Fruit fly (Drosophila melanogaster) whole organism, embryonic: ENCODE results near the gene Efr.

Experiments
- B-H1 ChIP-seq: fragments of 200-800 bp; sonication (Bioruptor generic); IDR thresholded peaks from 3 replicates; pipeline ENCODE4 v1.3.6; 2022; ENCODE audit warnings: missing biosample characterization, missing genetic modification characterization
- Bdp1 ChIP-seq: fragments of 200-800 bp; sonication (Bioruptor generic); optimal IDR thresholded peaks from 3 replicates; lab custom pipeline; 2016; ENCODE audit warnings: missing biosample characterization, missing genetic modification characterization
- Blimp-1 ChIP-seq: fragments of 200-800 bp; sonication (Bioruptor generic); optimal IDR thresholded peaks from 3 replicates; lab custom pipeline; 2018; ENCODE audit warnings: missing biosample characterization, missing genetic modification characterization, mild to moderate bottlenecking, moderate library complexity, missing genetic modification reagents
- CG11247 ChIP-seq: fragments of 200-800 bp; sonication (Bioruptor generic); IDR thresholded peaks from 2 replicates; pipeline ENCODE4 v1.3.6; 2022; ENCODE audit warnings: missing biosample characterization, missing genetic modification characterization
- CG12155 ChIP-seq: fragments of 200-800 bp; sonication (Bioruptor generic); optimal IDR thresholded peaks from 3 replicates; lab custom pipeline; 2016; ENCODE audit warnings: missing biosample characterization, missing genetic modification characterization
- CG12219 ChIP-seq: fragments of 200-800 bp; sonication (Bioruptor generic); optimal IDR thresholded peaks from 3 replicates; lab custom pipeline; 2018; ENCODE audit warnings: missing biosample characterization, mild to moderate bottlenecking, missing genetic modification characterization
- CG1529 ChIP-seq: fragments of 200-800 bp; sonication (Bioruptor generic); optimal IDR thresholded peaks from 3 replicates; lab custom pipeline; 2018; ENCODE audit warnings: missing biosample characterization, missing genetic modification characterization
- CG17359 ChIP-seq: fragments of 200-800 bp; sonication (Bioruptor generic); optimal IDR thresholded peaks from 3 replicates; lab custom pipeline; 2018; ENCODE audit warnings: missing biosample characterization, mild to moderate bottlenecking, missing genetic modification characterization, moderate library complexity
- CG17361 ChIP-seq: fragments of 200-800 bp; sonication (Bioruptor generic); IDR thresholded peaks from 3 replicates; pipeline ENCODE4 v1.3.6; 2022; ENCODE audit warnings: missing biosample characterization, missing genetic modification characterization
- CG17568 ChIP-seq: fragments of 200-800 bp; sonication (Bioruptor generic); optimal IDR thresholded peaks from 2 replicates; lab custom pipeline; 2018; ENCODE audit warnings: missing biosample characterization, mild to moderate bottlenecking, missing genetic modification characterization, moderate library complexity
- CG17802 ChIP-seq: fragments of 200-800 bp; sonication (Bioruptor generic); optimal IDR thresholded peaks from 2 replicates; lab custom pipeline; 2018; ENCODE audit warnings: missing biosample characterization, mild to moderate bottlenecking, missing genetic modification characterization, moderate library complexity
- CG2875 ChIP-seq: fragments of 200-800 bp; sonication (Bioruptor generic); optimal IDR thresholded peaks from 2 replicates; lab custom pipeline; 2017; ENCODE audit warnings: missing biosample characterization, mild to moderate bottlenecking, missing genetic modification characterization, missing genetic modification reagents
- CG4617 ChIP-seq: fragments of 200-800 bp; sonication (Bioruptor generic); optimal IDR thresholded peaks from 3 replicates; lab custom pipeline; 2016; ENCODE audit warnings: missing biosample characterization, missing genetic modification characterization, borderline replicate concordance
- CG4707 ChIP-seq: fragments of 200-800 bp; sonication (Bioruptor generic); optimal IDR thresholded peaks from 2 replicates; lab custom pipeline; 2018; ENCODE audit warnings: missing biosample characterization, mild to moderate bottlenecking, missing genetic modification characterization, moderate library complexity
- CG4854 ChIP-seq: fragments of 200-800 bp; sonication (Bioruptor generic); optimal IDR thresholded peaks from 2 replicates; lab custom pipeline; 2016; ENCODE audit warnings: missing biosample characterization, missing genetic modification characterization, inconsistent platforms
- CG6683 ChIP-seq: fragments of 200-800 bp; sonication (Bioruptor generic); optimal IDR thresholded peaks from 2 replicates; lab custom pipeline; 2017; ENCODE audit warnings: missing biosample characterization, mild to moderate bottlenecking, missing genetic modification characterization, missing genetic modification reagents
- CG7372 ChIP-seq: fragments of 200-800 bp; sonication (Bioruptor generic); IDR thresholded peaks from 2 replicates; pipeline ENCODE4 v1.3.6; 2022; ENCODE audit warnings: missing biosample characterization, missing genetic modification characterization
- D19B ChIP-seq: fragments of 200-800 bp; sonication (Bioruptor generic); optimal IDR thresholded peaks from 2 replicates; lab custom pipeline; 2017; ENCODE audit warnings: missing biosample characterization, mild to moderate bottlenecking, missing genetic modification characterization
- Dbx ChIP-seq: fragments of 200-800 bp; sonication (Bioruptor generic); IDR thresholded peaks from 3 replicates; pipeline ENCODE4 v1.3.6; 2022; ENCODE audit warnings: missing biosample characterization, missing genetic modification characterization
- Gsc ChIP-seq: fragments of 200-800 bp; sonication (Bioruptor generic); IDR thresholded peaks from 2 replicates; pipeline ENCODE4 v1.3.6; 2022; ENCODE audit warnings: missing biosample characterization, missing genetic modification characterization
- HmgZ ChIP-seq: fragments of 200-800 bp; sonication (Bioruptor generic); optimal IDR thresholded peaks from 2 replicates; lab custom pipeline; 2018; ENCODE audit warnings: missing biosample characterization, mild to moderate bottlenecking, missing genetic modification characterization
- Hr3 ChIP-seq: fragments of 200-800 bp; sonication (Bioruptor generic); optimal IDR thresholded peaks from 3 replicates; lab custom pipeline; 2016; ENCODE audit warnings: missing biosample characterization, missing genetic modification characterization
- Hsf ChIP-seq: fragments of 200-800 bp; sonication (Bioruptor generic); optimal IDR thresholded peaks from 3 replicates; lab custom pipeline; 2016; ENCODE audit warnings: missing biosample characterization, missing genetic modification characterization
- Lim3 ChIP-seq: fragments of 200-800 bp; sonication (Bioruptor generic); IDR thresholded peaks from 2 replicates; pipeline ENCODE4 v1.3.6; 2022; ENCODE audit warnings: missing biosample characterization, missing genetic modification characterization
- Mes4 ChIP-seq: fragments of 200-800 bp; sonication (Bioruptor generic); optimal IDR thresholded peaks from 2 replicates; lab custom pipeline; 2016; ENCODE audit warnings: missing biosample characterization, missing genetic modification characterization
- PHDP ChIP-seq: fragments of 200-800 bp; sonication (Bioruptor generic); optimal IDR thresholded peaks from 3 replicates; lab custom pipeline; 2018; ENCODE audit warnings: missing biosample characterization, mild to moderate bottlenecking, missing genetic modification characterization, moderate library complexity
- Pdp1 ChIP-seq, 2 experiments: fragments of 200-800 bp; sonication (Bioruptor generic); optimal IDR thresholded peaks; 3 replicates each; lab custom pipeline; 2016; ENCODE audit warnings: missing biosample characterization in 2 of 2, missing genetic modification characterization in 2 of 2, mild to moderate bottlenecking in 1 of 2, moderate library complexity in 1 of 2
- Usf ChIP-seq: fragments of 200-800 bp; sonication (Bioruptor generic); optimal IDR thresholded peaks from 2 replicates; lab custom pipeline; 2017; ENCODE audit warnings: missing genotype, missing biosample characterization, missing genetic modification characterization
- cwo ChIP-seq: fragments of 200-800 bp; sonication (Bioruptor generic); optimal IDR thresholded peaks from 3 replicates; lab custom pipeline; 2017; ENCODE audit warnings: missing biosample characterization, missing genetic modification characterization, mild to moderate bottlenecking, moderate library complexity, missing genetic modification reagents
- dati ChIP-seq: fragments of 200-800 bp; sonication (Bioruptor generic); IDR thresholded peaks from 2 replicates; pipeline ENCODE4 v1.3.6; 2022; ENCODE audit warnings: missing biosample characterization, missing genetic modification characterization
- dm ChIP-seq: fragments of 200-800 bp; sonication (Bioruptor generic); optimal IDR thresholded peaks from 3 replicates; lab custom pipeline; 2016; ENCODE audit warnings: missing biosample characterization, missing genetic modification characterization
- exex ChIP-seq: fragments of 200-800 bp; sonication (Bioruptor generic); optimal IDR thresholded peaks from 4 replicates; lab custom pipeline; 2018; ENCODE audit warnings: missing biosample characterization, mild to moderate bottlenecking, missing genetic modification characterization, moderate library complexity
- fd64A ChIP-seq: fragments of 200-800 bp; sonication (Bioruptor generic); optimal IDR thresholded peaks from 3 replicates; lab custom pipeline; 2018; ENCODE audit warnings: missing biosample characterization, mild to moderate bottlenecking, missing genetic modification characterization
- fu2 ChIP-seq: fragments of 200-800 bp; sonication (Bioruptor generic); optimal IDR thresholded peaks from 2 replicates; lab custom pipeline; 2016; ENCODE audit warnings: missing biosample characterization, missing genetic modification characterization
- gce ChIP-seq: fragments of 200-800 bp; sonication (Bioruptor generic); IDR thresholded peaks from 3 replicates; pipeline ENCODE4 v1.3.6; 2022; ENCODE audit warnings: missing biosample characterization, missing genetic modification characterization
- gro ChIP-seq: fragments of 200-800 bp; sonication (Bioruptor generic); optimal IDR thresholded peaks from 2 replicates; lab custom pipeline; 2016; ENCODE audit warnings: missing biosample characterization, missing genetic modification characterization
- jing ChIP-seq: fragments of 200-800 bp; sonication (Bioruptor generic); optimal IDR thresholded peaks from 2 replicates; lab custom pipeline; 2018; ENCODE audit warnings: missing biosample characterization, mild to moderate bottlenecking, missing genetic modification characterization
- lmd ChIP-seq: fragments of 200-800 bp; sonication (Bioruptor generic); IDR thresholded peaks from 2 replicates; pipeline ENCODE4 v1.3.6; 2022; ENCODE audit warnings: missing biosample characterization, missing genetic modification characterization
- lola ChIP-seq, 3 experiments: fragments of >200 bp in 2 of 3; fragments of 200-800 bp in 1 of 3; sonication (Bioruptor generic) in 1 of 3; optimal IDR thresholded peaks; 2 replicates each; lab custom pipeline; 2017 to 2019; ENCODE audit warnings: missing biosample characterization in 3 of 3, missing genetic modification characterization in 3 of 3, mild to moderate bottlenecking in 1 of 3, moderate library complexity in 1 of 3
- lov ChIP-seq, 2 experiments: fragments of 200-800 bp in 1 of 2; fragments of >200 bp in 1 of 2; sonication (Bioruptor generic) in 1 of 2; IDR thresholded peaks in 1 of 2; optimal IDR thresholded peaks in 1 of 2; 2 replicates in 1 of 2; 3 replicates in 1 of 2; pipeline versions ENCODE4 v1.3.6 to Lab custom; 2017 to 2022; ENCODE audit warnings: missing biosample characterization in 1 of 2, missing genetic modification characterization in 1 of 2
- peb ChIP-seq: fragments of 200-800 bp; sonication (Bioruptor generic); IDR thresholded peaks from 2 replicates; pipeline ENCODE4 v1.3.6; 2022; ENCODE audit warnings: missing biosample characterization, missing genetic modification characterization
- phol ChIP-seq: fragments of 200-800 bp; sonication (Bioruptor generic); optimal IDR thresholded peaks from 3 replicates; lab custom pipeline; 2018; ENCODE audit warnings: missing biosample characterization, mild to moderate bottlenecking, missing genetic modification characterization, moderate library complexity
- ro ChIP-seq: fragments of 200-800 bp; sonication (Bioruptor generic); IDR thresholded peaks from 2 replicates; pipeline ENCODE4 v1.3.6; 2022; ENCODE audit warnings: missing biosample characterization, missing genetic modification characterization
- sima ChIP-seq: fragments of 200-800 bp; sonication (Bioruptor generic); optimal IDR thresholded peaks from 2 replicates; lab custom pipeline; 2016; ENCODE audit warnings: missing biosample characterization, missing genetic modification characterization
- sna ChIP-seq: fragments of 200-800 bp; sonication (Bioruptor generic); IDR thresholded peaks from 2 replicates; pipeline ENCODE4 v1.3.6; 2022; ENCODE audit warnings: missing biosample characterization, missing genetic modification characterization; ENCODE audit not compliant: partially characterized antibody
- sob ChIP-seq: fragments of 200-800 bp; sonication (Bioruptor generic); IDR thresholded peaks from 2 replicates; pipeline ENCODE4 v1.3.6; 2022; ENCODE audit warnings: missing biosample characterization, missing genetic modification characterization
- sqz ChIP-seq: fragments of 200-800 bp; sonication (Bioruptor generic); optimal IDR thresholded peaks from 3 replicates; lab custom pipeline; 2018; ENCODE audit warnings: missing biosample characterization, mild to moderate bottlenecking, missing genetic modification characterization
- sug ChIP-seq: fragments of 200-800 bp; optimal IDR thresholded peaks from 2 replicates; lab custom pipeline; 2019; ENCODE audit warnings: missing biosample characterization, mild to moderate bottlenecking, missing genetic modification characterization, moderate library complexity
- twi ChIP-seq: fragments of 200-800 bp; optimal IDR thresholded peaks from 2 replicates; lab custom pipeline; 2019; ENCODE audit warnings: missing biosample characterization, mild to moderate bottlenecking, missing genetic modification characterization, moderate library complexity

The Efr gene

DNA sequence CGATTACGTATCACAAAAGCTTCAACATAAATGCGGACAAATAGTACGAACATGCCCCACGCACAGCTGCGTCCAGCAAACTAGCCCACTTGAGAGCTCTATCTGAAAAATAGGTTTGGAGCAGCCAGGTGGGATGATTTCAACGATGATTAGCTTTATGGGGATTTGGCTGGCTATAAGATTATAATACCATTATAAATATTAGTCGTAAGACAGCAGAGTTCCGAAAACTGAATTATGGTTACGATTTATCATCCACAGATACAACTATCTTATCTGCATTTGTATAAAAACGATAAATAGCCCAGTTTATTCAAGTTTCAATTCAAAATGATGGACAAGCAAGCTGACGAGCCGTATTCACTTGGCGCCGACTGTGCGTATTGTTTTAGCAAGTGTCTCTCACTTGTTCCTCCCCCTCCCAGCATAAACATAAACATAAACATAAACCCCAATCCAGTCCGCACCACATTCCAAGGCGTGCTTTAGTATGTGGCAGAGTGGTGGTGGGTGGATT lies 43.9 kb downstream of the Efr start (continued):
- TF ChIP-seq B-H1 (GFP tag; lab: Robert Waterston, UW), result peak; percentile 39; the same call in 1 of the 3 replicates
- peak; percentile 64 for TF ChIP-seq sob (GFP tag; lab: Robert Waterston, UW)
- peak; percentile 61 for TF ChIP-seq CG4854 (GFP tag; lab: Kevin White, UChicago)
- TF ChIP-seq lov (optimal IDR thresholded peaks at IDR 0.05; lab: Kevin White, UChicago), result no peak
- TF ChIP-seq lov (GFP tag; IDR thresholded peaks at IDR 0.05; lab: Robert Waterston, UW), result no peak
- TF ChIP-seq Blimp-1 (GFP tag; lab: Kevin White, UChicago), result peak; percentile 70
- TF ChIP-seq Pdp1 (GFP tag; optimal IDR thresholded peaks at IDR 0.05; lab: Kevin White, UChicago), result peak; percentile 47 to 56
- no peak for TF ChIP-seq CG17802 (tag; lab: Kevin White, UChicago)
- no peak for TF ChIP-seq sima (GFP tag; lab: Kevin White, UChicago)
- TF ChIP-seq CG2875 (GFP tag; lab: Kevin White, UChicago), result peak; percentile 37
- no peak for TF ChIP-seq Gsc (GFP tag; lab: Robert Waterston, UW)
- TF ChIP-seq lmd (GFP tag; lab: Robert Waterston, UW), result peak; percentile 77
- TF ChIP-seq fd64A (GFP tag; lab: Kevin White, UChicago), result peak; percentile 33
- TF ChIP-seq Hr3 (GFP tag; lab: Kevin White, UChicago), result peak; percentile 48
- TF ChIP-seq CG17568, result peak; percentile 62
- TF ChIP-seq sug (tag; lab: Kevin White, UChicago), result peak; percentile 95
- peak; percentile 33 for TF ChIP-seq Bdp1 (GFP tag; lab: Kevin White, UChicago)
- TF ChIP-seq HmgZ (tag; lab: Kevin White, UChicago), result peak; percentile 75
- TF ChIP-seq CG12155 (GFP tag; lab: Kevin White, UChicago), result peak; percentile 50
- peak; percentile 24 for TF ChIP-seq CG1529 (GFP tag; lab: Kevin White, UChicago)
- peak; percentile 57 for TF ChIP-seq sqz (GFP tag; lab: Kevin White, UChicago)
- TF ChIP-seq CG12219 (GFP tag; lab: Kevin White, UChicago), result peak; percentile 83
- TF ChIP-seq CG6683 (GFP tag; lab: Kevin White, UChicago), result peak; percentile 79
- peak; percentile 87 for TF ChIP-seq exex (tag; lab: Kevin White, UChicago)
- TF ChIP-seq D19B (GFP tag; lab: Kevin White, UChicago), result peak; percentile 74
- peak; percentile 31; the same call in 1 of the 2 replicates for TF ChIP-seq CG11247 (GFP tag; lab: Robert Waterston, UW)
- peak; percentile 55 for TF ChIP-seq Dbx (GFP tag; lab: Robert Waterston, UW)
- TF ChIP-seq CG4707, result no peak
- no peak for TF ChIP-seq Lim3 (GFP tag; lab: Robert Waterston, UW)
- peak in 1 of 3 experiments; percentile 25 for TF ChIP-seq lola (GFP tag; optimal IDR thresholded peaks at IDR 0.05; lab: Kevin White, UChicago)
- TF ChIP-seq CG17359, result peak; percentile 75
- peak; percentile 49 for TF ChIP-seq jing (GFP tag; lab: Kevin White, UChicago)
- TF ChIP-seq Usf, result peak; percentile 34
- TF ChIP-seq CG7372 (GFP tag; lab: Robert Waterston, UW), result peak; percentile 54; the same call in 1 of the 2 replicates
- peak; percentile 54 for TF ChIP-seq Hsf (GFP tag; lab: Kevin White, UChicago)
- TF ChIP-seq dm, result peak; percentile 5
- TF ChIP-seq cwo, result peak; percentile 80
- TF ChIP-seq gro (GFP tag; lab: Kevin White, UChicago), result peak; percentile 58
- TF ChIP-seq CG17361 (GFP tag; lab: Robert Waterston, UW), result peak; percentile 90
- peak; percentile 23 for TF ChIP-seq twi (tag; lab: Kevin White, UChicago)
- no peak for TF ChIP-seq sna (GFP tag; lab: Robert Waterston, UW)
- TF ChIP-seq peb (GFP tag; lab: Robert Waterston, UW), result 0 out of 2 replicates have a peak, but pooled peaks have one; percentile 15
- TF ChIP-seq CG4617 (GFP tag; lab: Kevin White, UChicago), result no peak
- TF ChIP-seq gce (GFP tag; lab: Robert Waterston, UW), result peak; percentile 49; the same call in 1 of the 3 replicates
- no peak for TF ChIP-seq Mes4 (GFP tag; lab: Kevin White, UChicago)
- TF ChIP-seq PHDP (tag; lab: Kevin White, UChicago), result peak; percentile 81
- peak; percentile 32 for TF ChIP-seq fu2 (GFP tag; lab: Kevin White, UChicago)
- peak; percentile 84 for TF ChIP-seq phol (tag; lab: Kevin White, UChicago)
- no peak for TF ChIP-seq ro (GFP tag; lab: Robert Waterston, UW)
- no peak for TF ChIP-seq dati (GFP tag; lab: Robert Waterston, UW)
